Fruit fly (Drosophila melanogaster): ENCODE measurements around the gene CG14229.

dm6 chrX:19692951-19693698 lies 1.9 kb downstream of the CG14229 start, which contains the start of gene Mer:
- no peak for TF ChIP-seq Myc (optimal IDR thresholded peaks at IDR 0.05)
- no peak for TF ChIP-seq h (optimal IDR thresholded peaks at IDR 0.05)
